Fruit fly (Drosophila melanogaster) whole organism, prepupa: ENCODE measurements around the gene CG14259.

Experiments
- Blimp-1 ChIP-seq: fragments of 200-800 bp; sonication (Bioruptor generic); optimal IDR thresholded peaks from 3 replicates; lab custom pipeline; 2017; ENCODE audit warnings: missing biosample characterization, missing genetic modification characterization, mild to moderate bottlenecking, moderate library complexity, missing genetic modification reagents
- CG10631 ChIP-seq: fragments of 200-800 bp; sonication (Bioruptor generic); optimal IDR thresholded peaks from 2 replicates; lab custom pipeline; 2016; ENCODE audit warnings: missing biosample characterization, missing genetic modification characterization
- CG10669 ChIP-seq: fragments of 200-800 bp; sonication (Bioruptor generic); optimal IDR thresholded peaks from 3 replicates; lab custom pipeline; 2018; ENCODE audit warnings: missing biosample characterization, mild to moderate bottlenecking, missing genetic modification characterization, moderate library complexity
- CG11294 ChIP-seq: fragments of 200-800 bp; sonication (Bioruptor generic); IDR thresholded peaks from 2 replicates; pipeline ENCODE4 v1.3.6; 2022; ENCODE audit warnings: missing biosample characterization, missing genetic modification characterization
- CG11902 ChIP-seq: fragments of 200-800 bp; sonication (Bioruptor generic); optimal IDR thresholded peaks from 3 replicates; lab custom pipeline; 2016; ENCODE audit warnings: missing biosample characterization, missing genetic modification characterization
- CG15336 ChIP-seq: fragments of 200-800 bp; sonication (Bioruptor generic); IDR thresholded peaks from 2 replicates; pipeline ENCODE4 v1.3.6; 2022; ENCODE audit warnings: missing biosample characterization, missing genetic modification characterization
- CG16779 ChIP-seq: fragments of 200-800 bp; sonication (Bioruptor generic); optimal IDR thresholded peaks from 3 replicates; lab custom pipeline; 2017; ENCODE audit warnings: missing biosample characterization, mild to moderate bottlenecking, missing genetic modification characterization
- CG3032 ChIP-seq: fragments of 200-800 bp; optimal IDR thresholded peaks from 2 replicates; lab custom pipeline; 2019; ENCODE audit warnings: missing biosample characterization, mild to moderate bottlenecking, missing genetic modification characterization, moderate library complexity
- CG31627 ChIP-seq: fragments of 200-800 bp; sonication (Bioruptor generic); optimal IDR thresholded peaks from 3 replicates; lab custom pipeline; 2016; ENCODE audit warnings: missing biosample characterization, missing genetic modification characterization
- CG32006 ChIP-seq: fragments of 200-800 bp; sonication (Bioruptor generic); optimal IDR thresholded peaks from 3 replicates; lab custom pipeline; 2017; ENCODE audit warnings: missing biosample characterization, mild to moderate bottlenecking, missing genetic modification characterization
- CG3919 ChIP-seq: fragments of 200-800 bp; sonication (Bioruptor generic); optimal IDR thresholded peaks from 3 replicates; lab custom pipeline; 2016; ENCODE audit warnings: missing biosample characterization, missing genetic modification characterization
- CG6808 ChIP-seq: fragments of 200-800 bp; sonication (Bioruptor generic); optimal IDR thresholded peaks from 3 replicates; lab custom pipeline; 2017; ENCODE audit warnings: missing biosample characterization, missing genetic modification characterization, mild to moderate bottlenecking, moderate library complexity, missing genetic modification reagents
- CG7368 ChIP-seq: fragments of 200-800 bp; sonication (Bioruptor generic); optimal IDR thresholded peaks from 3 replicates; lab custom pipeline; 2016; ENCODE audit warnings: missing biosample characterization, missing genetic modification characterization
- CG8119 ChIP-seq: fragments of 200-800 bp; sonication (Bioruptor generic); IDR thresholded peaks from 3 replicates; pipeline ENCODE4 v1.3.6; 2022; ENCODE audit warnings: missing biosample characterization, missing genetic modification characterization
- CG8319 ChIP-seq: fragments of 200-800 bp; sonication (Bioruptor generic); optimal IDR thresholded peaks from 3 replicates; lab custom pipeline; 2016; ENCODE audit warnings: missing biosample characterization, missing genetic modification characterization
- CG8632 ChIP-seq: fragments of 200-800 bp; sonication (Bioruptor generic); optimal IDR thresholded peaks from 3 replicates; lab custom pipeline; 2016; ENCODE audit warnings: missing biosample characterization, missing genetic modification characterization
- CG9139 ChIP-seq: fragments of 200-800 bp; sonication (Bioruptor generic); optimal IDR thresholded peaks from 3 replicates; lab custom pipeline; 2017; ENCODE audit warnings: missing biosample characterization, mild to moderate bottlenecking, missing genetic modification characterization
- Eip75B ChIP-seq: fragments of 200-800 bp; sonication (Bioruptor generic); optimal IDR thresholded peaks from 3 replicates; lab custom pipeline; 2016; ENCODE audit warnings: missing biosample characterization, missing genetic modification characterization
- Eip78C ChIP-seq: fragments of 200-800 bp; sonication (Bioruptor generic); peaks from one replicate; lab custom pipeline; 2016; ENCODE audit warnings: missing biosample characterization, missing genetic modification characterization
- Eip93F ChIP-seq: fragments of 200-800 bp; sonication (Bioruptor generic); optimal IDR thresholded peaks from 2 replicates; lab custom pipeline; 2016; ENCODE audit warnings: missing biosample characterization, mild to moderate bottlenecking, missing genetic modification characterization
- Hr38 ChIP-seq: sonication (Bioruptor generic); optimal IDR thresholded peaks from 2 replicates; lab custom pipeline; 2016; ENCODE audit warnings: missing biosample characterization, missing genetic modification characterization
- Lpt ChIP-seq: fragments of 200-800 bp; sonication (Bioruptor generic); optimal IDR thresholded peaks from 3 replicates; lab custom pipeline; 2016; ENCODE audit warnings: missing biosample characterization, missing genetic modification characterization
- Met ChIP-seq: fragments of 200-800 bp; sonication (Bioruptor generic); optimal IDR thresholded peaks from 3 replicates; lab custom pipeline; 2016; ENCODE audit warnings: missing biosample characterization, missing genetic modification characterization
- Smox ChIP-seq: fragments of 200-800 bp; sonication (Bioruptor generic); optimal IDR thresholded peaks from 3 replicates; lab custom pipeline; 2016; ENCODE audit warnings: missing biosample characterization, missing genetic modification characterization
- Sox102F ChIP-seq: fragments of 200-800 bp; sonication (Bioruptor generic); optimal IDR thresholded peaks from 2 replicates; lab custom pipeline; 2016; ENCODE audit warnings: missing biosample characterization, mild to moderate bottlenecking, missing genetic modification characterization
- Sox14 ChIP-seq: fragments of 200-800 bp; sonication (Bioruptor generic); optimal IDR thresholded peaks from 3 replicates; lab custom pipeline; 2016; ENCODE audit warnings: missing biosample characterization, missing genetic modification characterization
- cyc ChIP-seq: fragments of 200-800 bp; sonication (Bioruptor generic); optimal IDR thresholded peaks from 3 replicates; lab custom pipeline; 2016; ENCODE audit warnings: missing biosample characterization, missing genetic modification characterization
- dsx ChIP-seq: fragments of 200-800 bp; optimal IDR thresholded peaks from 3 replicates; lab custom pipeline; 2019; ENCODE audit warnings: missing biosample characterization, mild to moderate bottlenecking, missing genetic modification characterization, moderate library complexity; ENCODE audit not compliant: poor library complexity, severe bottlenecking
- eg ChIP-seq: fragments of 200-800 bp; sonication (Bioruptor generic); IDR thresholded peaks from 3 replicates; pipeline ENCODE4 v1.3.6; 2022; ENCODE audit warnings: missing biosample characterization, missing genetic modification characterization
- fd59A ChIP-seq: fragments of 200-800 bp; sonication (Bioruptor generic); optimal IDR thresholded peaks from 2 replicates; lab custom pipeline; 2017; ENCODE audit warnings: missing biosample characterization, mild to moderate bottlenecking, missing genetic modification characterization, missing genetic modification reagents
- fd85E ChIP-seq: fragments of 200-800 bp; sonication (Bioruptor generic); optimal IDR thresholded peaks from 3 replicates; lab custom pipeline; 2016; ENCODE audit warnings: missing biosample characterization, missing genetic modification characterization
- lz ChIP-seq: fragments of 200-800 bp; sonication (Bioruptor generic); optimal IDR thresholded peaks from 3 replicates; lab custom pipeline; 2016; ENCODE audit warnings: missing biosample characterization, missing genetic modification characterization
- net ChIP-seq: fragments of 200-800 bp; sonication (Bioruptor generic); optimal IDR thresholded peaks from 3 replicates; lab custom pipeline; 2016; ENCODE audit warnings: missing biosample characterization, missing genetic modification characterization
- pdm3 ChIP-seq: fragments of 200-800 bp; sonication (Bioruptor generic); optimal IDR thresholded peaks from 3 replicates; lab custom pipeline; 2016; ENCODE audit warnings: missing biosample characterization, missing genetic modification characterization
- salr ChIP-seq, 2 experiments: fragments of 200-800 bp; sonication (Bioruptor generic); optimal IDR thresholded peaks; 3 replicates each; lab custom pipeline; 2016 to 2018; ENCODE audit warnings: missing biosample characterization in 2 of 2, missing genetic modification characterization in 2 of 2, mild to moderate bottlenecking in 1 of 2
- ss ChIP-seq, 2 experiments: fragments of 200-800 bp; sonication (Bioruptor generic); optimal IDR thresholded peaks; 2 replicates in 1 of 2; 3 replicates in 1 of 2; lab custom pipeline; 2017 to 2018; ENCODE audit warnings: mild to moderate bottlenecking in 2 of 2, missing biosample characterization in 2 of 2, missing genetic modification characterization in 2 of 2, moderate library complexity in 1 of 2
- topi ChIP-seq: fragments of 200-800 bp; sonication (Bioruptor generic); optimal IDR thresholded peaks from 3 replicates; lab custom pipeline; 2016; ENCODE audit warnings: missing biosample characterization, missing genetic modification characterization

Gene CG14259

DNA sequence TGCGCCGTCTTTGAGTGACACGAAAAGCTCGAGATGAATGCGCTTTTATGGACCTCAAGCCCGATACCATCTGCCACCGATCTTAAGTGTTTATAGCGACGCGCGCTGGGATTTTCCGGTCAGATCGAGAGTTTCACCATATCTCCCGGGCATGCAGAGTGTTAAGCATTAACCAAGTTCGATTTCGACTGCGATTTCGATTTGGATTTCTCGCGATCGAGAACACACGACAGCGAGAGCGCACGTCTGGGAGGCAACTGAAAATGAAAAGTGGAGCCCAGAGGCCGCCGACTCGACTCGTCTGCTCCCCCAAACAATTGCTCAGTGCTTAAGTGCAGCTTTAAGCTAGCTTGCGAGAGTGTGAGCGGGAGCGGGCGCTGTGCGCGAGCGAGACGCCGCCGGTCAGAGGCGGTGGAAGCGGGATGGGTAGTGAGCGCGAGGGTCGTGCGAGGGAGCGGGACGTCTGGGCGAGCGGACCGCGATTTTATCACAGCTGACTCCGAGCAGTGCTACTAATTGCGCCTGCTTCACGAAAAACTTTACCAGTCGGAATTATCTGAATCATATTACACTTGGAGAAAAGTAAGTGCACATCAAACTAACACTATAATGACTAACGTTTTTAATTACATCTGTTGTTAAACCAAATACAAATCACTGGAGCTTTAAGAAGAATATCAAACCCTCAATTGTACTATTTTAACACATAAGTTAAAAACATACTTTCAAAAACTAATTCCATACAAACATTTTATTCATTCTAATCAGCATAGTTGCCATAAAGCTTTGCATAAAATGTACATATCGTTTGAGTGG lies 24.3 kb upstream of the CG14259 start, which contains the start of gene spz (continued):
- TF ChIP-seq CG10669: peak; percentile 61
- no peak for TF ChIP-seq CG3032 (tag; lab: Kevin White, UChicago)
- TF ChIP-seq CG11294 (GFP tag; lab: Robert Waterston, UW): no peak
- TF ChIP-seq CG16779 (tag; lab: Kevin White, UChicago): no peak
- TF ChIP-seq CG10631: no peak
- TF ChIP-seq, all 60 proteins: peak for 17

DNA sequence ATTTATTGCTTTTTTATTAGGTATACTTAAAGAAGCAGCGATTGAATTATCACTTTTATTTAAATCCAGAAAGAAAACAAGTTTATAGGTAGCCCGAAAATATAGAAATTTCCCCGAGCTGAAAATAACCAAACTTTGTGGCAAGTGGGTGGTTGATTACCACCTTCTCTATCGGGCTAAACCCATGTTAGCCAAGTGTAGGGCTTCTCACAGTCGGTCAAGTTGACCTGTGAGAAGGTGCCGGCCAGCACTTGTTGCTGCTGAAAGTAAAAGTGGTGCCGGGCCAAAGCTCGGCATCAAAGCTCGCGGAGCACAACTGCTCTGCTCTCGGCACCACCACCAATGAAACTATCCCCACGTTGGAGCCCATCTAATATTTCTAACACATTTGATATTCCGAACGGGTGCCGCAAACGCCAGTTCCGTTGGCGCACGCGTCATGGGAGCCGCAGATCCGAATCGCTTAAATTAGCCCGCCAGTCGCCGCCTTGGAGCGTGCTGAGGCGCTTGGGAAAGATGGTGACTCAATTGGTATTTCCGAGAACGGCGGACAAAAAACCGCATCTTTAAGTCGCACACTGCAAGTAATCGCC lies 23.3 kb upstream of the CG14259 start:
- no peak for TF ChIP-seq CG8119 (GFP tag; lab: Robert Waterston, UW)
- 0 out of 3 replicates have a peak, but pooled peaks have one; percentile 17 for TF ChIP-seq eg (GFP tag; lab: Robert Waterston, UW)
- peak; percentile 0 for TF ChIP-seq CG32006 (GFP tag; lab: Kevin White, UChicago)
- TF ChIP-seq Hr38 (GFP tag; lab: Kevin White, UChicago): no peak
- no peak for TF ChIP-seq CG15336
- no peak for TF ChIP-seq fd85E (GFP tag; lab: Kevin White, UChicago)
- no peak for TF ChIP-seq CG10631
- TF ChIP-seq Eip78C (GFP tag; lab: Kevin White, UChicago): peak; percentile 18
- peak; percentile 50 for TF ChIP-seq Blimp-1
- TF ChIP-seq fd59A: no peak

DNA sequence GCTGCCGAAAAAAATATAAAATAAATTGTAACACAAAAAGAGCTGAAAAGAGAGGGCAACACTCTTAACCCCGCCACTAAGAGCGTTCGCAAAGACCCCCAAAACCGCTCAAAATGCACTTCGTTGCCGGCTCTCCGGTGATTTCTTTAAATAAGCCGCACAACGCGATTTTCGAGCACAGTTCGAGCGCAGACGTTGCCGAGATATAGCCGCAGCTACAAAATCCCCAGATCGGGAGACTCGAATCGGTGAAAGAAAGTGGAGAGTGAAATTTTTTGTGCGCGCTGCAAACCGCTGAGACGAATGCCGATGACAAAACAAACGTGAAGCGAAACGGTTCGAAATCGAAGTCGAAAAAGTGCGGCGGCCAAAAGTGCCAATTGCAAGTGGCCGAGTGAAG lies 18.6 kb upstream of the CG14259 start, which contains the start of gene CG14257:
TSS of gene CG14257 (plus strand) at position 177 of the 400 bp plus-strand sequence.
- TF ChIP-seq Met (GFP tag; lab: Kevin White, UChicago): peak; percentile 10
- no peak for TF ChIP-seq Eip75B (GFP tag; lab: Kevin White, UChicago)
- peak; percentile 4 for TF ChIP-seq CG3919
- TF ChIP-seq net: no peak
- TF ChIP-seq Blimp-1: peak; percentile 84
- no peak for TF ChIP-seq CG11902 (GFP tag; lab: Kevin White, UChicago)
- no peak for TF ChIP-seq topi (GFP tag; lab: Kevin White, UChicago)
- peak; percentile 34; the same call in 1 of the 2 replicates for TF ChIP-seq CG15336
- peak; percentile 29 for TF ChIP-seq Sox102F (GFP tag; lab: Kevin White, UChicago)
- TF ChIP-seq CG9139 (GFP tag; lab: Kevin White, UChicago): no peak
- peak; percentile 19 for TF ChIP-seq dsx (GFP tag; lab: Kevin White, UChicago)
- no peak for TF ChIP-seq pdm3 (GFP tag; lab: Kevin White, UChicago)
- peak; percentile 29; the same call in 1 of the 3 replicates for TF ChIP-seq eg (GFP tag; lab: Robert Waterston, UW)
- no peak for TF ChIP-seq lz (GFP tag; lab: Kevin White, UChicago)
- no peak for TF ChIP-seq CG10669

DNA sequence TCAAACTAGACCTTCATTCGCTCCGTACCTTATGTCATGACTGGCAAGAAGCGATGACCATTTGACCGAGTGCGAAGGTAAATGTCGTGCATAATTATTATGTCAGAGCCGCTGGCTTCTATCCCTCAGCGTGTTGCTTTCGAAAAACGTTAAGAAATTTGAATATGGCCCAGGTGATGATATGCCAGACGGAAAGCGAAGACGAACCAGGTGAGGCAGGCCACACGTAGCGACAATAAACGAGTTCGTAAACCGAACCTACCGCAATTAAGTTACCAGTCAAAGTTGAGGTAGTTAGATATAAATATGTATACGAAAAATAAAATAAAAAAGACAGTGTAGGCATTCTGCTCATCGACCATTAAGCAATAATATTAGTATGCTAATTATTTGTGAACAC lies 17.7 kb upstream of the CG14259 start:
- TF ChIP-seq net (no peak), CG10631 (no peak), CG8632 (GFP tag; lab: Kevin White, UChicago) (no peak), Eip93F (no peak), CG8119 (GFP tag; lab: Robert Waterston, UW) (no peak)

DNA sequence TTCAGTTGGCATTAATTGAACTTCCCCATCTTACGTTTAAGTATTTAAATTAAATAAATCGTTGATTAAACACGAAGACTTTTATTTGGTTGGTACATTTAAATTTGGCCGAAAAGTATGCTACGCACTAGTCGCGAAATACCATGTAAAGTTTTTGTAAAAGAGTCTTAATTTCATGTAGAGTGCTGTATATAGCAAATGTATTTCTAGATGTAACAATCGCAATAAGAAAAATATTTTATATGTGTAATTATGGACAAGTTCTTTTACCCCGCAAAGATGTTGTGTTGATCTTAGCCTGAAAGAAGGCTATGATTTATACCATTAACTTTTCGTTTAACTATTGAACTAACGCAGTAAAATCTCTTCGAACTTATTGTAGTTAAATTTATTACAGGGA lies 11.6 kb upstream of the CG14259 start:
- TF ChIP-seq Eip78C (GFP tag; lab: Kevin White, UChicago): peak; percentile 52
- TF ChIP-seq CG3919: no peak
- no peak for TF ChIP-seq CG31627

DNA sequence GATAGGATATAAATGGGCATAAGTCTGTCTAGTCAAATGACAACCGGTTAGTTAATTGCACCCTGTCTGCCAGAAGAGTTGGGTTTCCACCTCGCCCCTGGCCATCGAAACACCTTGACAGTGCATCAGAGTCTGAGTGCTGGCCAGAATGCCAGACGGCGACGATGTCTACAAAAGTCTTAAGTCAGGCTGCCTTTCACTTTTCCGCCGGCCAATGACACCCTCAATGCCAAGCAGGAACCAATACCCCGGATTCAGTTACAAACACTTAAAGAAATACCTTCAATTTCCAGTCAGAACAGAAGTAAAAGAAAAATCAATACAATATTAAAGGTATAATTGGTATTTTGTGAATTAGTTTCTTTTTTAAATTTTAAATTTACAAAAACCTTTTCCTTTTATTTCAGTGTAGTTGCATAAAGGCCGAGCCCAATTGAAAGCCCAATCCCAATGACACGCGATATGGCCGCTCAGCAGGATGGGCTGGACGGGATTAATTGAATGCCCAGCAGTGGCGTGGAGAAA lies 9.7 kb upstream of the CG14259 start:
- no peak for TF ChIP-seq Smox
- peak; percentile 63 for TF ChIP-seq CG6808
- no peak for TF ChIP-seq CG31627
- TF ChIP-seq CG7368: peak; percentile 46
- peak; percentile 49 for TF ChIP-seq CG3919
- peak; percentile 9 for TF ChIP-seq Lpt
- no peak for TF ChIP-seq fd85E (GFP tag; lab: Kevin White, UChicago)
- TF ChIP-seq ss (GFP tag; optimal IDR thresholded peaks at IDR 0.05; lab: Kevin White, UChicago): peak; percentile 68 to 74
- TF ChIP-seq Sox14: no peak
- peak; percentile 4 for TF ChIP-seq CG8319 (GFP tag; lab: Kevin White, UChicago)
- TF ChIP-seq salr (GFP tag; optimal IDR thresholded peaks at IDR 0.05; lab: Kevin White, UChicago): no peak
- peak; percentile 17; the same call in 1 of the 2 replicates for TF ChIP-seq CG15336
- TF ChIP-seq topi (GFP tag; lab: Kevin White, UChicago): peak; percentile 19
- TF ChIP-seq lz (GFP tag; lab: Kevin White, UChicago): no peak
- peak; percentile 66 for TF ChIP-seq dsx (GFP tag; lab: Kevin White, UChicago)
- peak; percentile 14 for TF ChIP-seq Met (GFP tag; lab: Kevin White, UChicago)
- TF ChIP-seq CG8119 (GFP tag; lab: Robert Waterston, UW): no peak
- TF ChIP-seq cyc (GFP tag; lab: Kevin White, UChicago): no peak
- TF ChIP-seq Eip78C (GFP tag; lab: Kevin White, UChicago): peak; percentile 92
- peak; percentile 6 for TF ChIP-seq CG32006 (GFP tag; lab: Kevin White, UChicago)
